Worm (Caenorhabditis elegans): Measurements from ENCODE around the gene C25D7.10.
"Not testable (repeated sequence)": the region's sequence is repeated elsewhere in the genome, so short reads cannot be mapped to it uniquely, and the experiment has no call there.

C25D7.10 gene

DNA sequence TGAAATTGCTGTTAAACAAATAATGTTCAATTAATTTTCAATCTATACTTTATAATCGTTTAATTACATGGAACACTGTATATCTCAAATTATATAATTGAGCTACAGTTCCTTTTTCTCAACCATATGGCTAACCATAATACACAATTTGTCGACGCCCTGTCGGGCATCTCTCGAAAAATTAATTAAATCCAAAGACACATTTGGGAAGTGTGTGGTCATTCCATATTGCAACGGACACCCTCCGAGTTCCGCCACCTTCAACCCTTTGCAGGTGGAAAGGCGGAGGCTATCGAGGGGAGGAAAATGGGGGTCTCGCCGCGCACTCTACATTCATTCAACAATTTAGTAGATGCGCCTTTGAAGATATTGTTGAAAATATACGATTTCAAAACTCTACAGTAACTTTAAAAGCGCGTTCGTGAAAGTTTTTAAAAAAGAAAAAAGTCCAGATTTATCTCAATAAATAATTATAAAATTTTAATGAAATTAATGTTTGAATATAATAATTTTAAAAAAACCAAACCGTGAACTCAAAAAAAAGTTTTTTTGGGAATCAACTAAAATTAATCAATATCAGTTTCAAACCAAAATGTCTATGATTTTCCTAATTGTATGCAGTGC lies 38.3 kb upstream of the C25D7.10 start, which contains the start of gene F14H8.8 (continued):
- TF ChIP-seq mab-9 (GFP tag; IDR thresholded peaks at IDR 0.05), result no peak

ce11 chrV:15031373-15031772 lies 35.9 kb upstream of the C25D7.10 start, which contains the start of gene cng-1:
Gene cng-1, minus strand, starts transcription at chrV:15031473.
- TF ChIP-seq lin-13 (GFP tag; optimal IDR thresholded peaks at IDR 0.05); egl-13 (tag; optimal IDR thresholded peaks at IDR 0.05); ets-5 (GFP tag; IDR thresholded peaks at IDR 0.05): not testable (repeated sequence)

DNA sequence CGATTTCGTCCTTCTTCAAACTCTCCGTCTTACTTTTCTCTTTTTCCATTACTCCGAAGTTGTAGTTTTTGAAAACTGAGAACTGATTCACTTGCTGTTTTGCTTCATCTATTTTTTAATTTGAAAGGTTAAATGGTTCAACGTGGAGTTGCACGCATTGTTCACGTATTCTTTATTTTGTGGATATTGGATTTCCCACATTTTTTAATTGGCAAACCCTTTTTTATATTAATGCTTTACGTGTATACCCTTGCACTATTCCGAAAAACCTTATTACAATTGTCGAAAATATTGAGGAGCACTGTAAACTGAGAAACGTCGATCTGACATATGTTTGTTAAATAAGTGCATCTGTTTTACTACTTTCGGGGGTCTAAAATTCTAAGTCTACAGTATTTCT lies 30.5 kb upstream of the C25D7.10 start, which contains the start of gene melo-3:
melo-3 (minus strand) TSS at position 101 of the 400 bp plus-strand sequence.
- not testable (repeated sequence) for TF ChIP-seq irx-1 (tag; optimal IDR thresholded peaks at IDR 0.05); ceh-88 (GFP tag; IDR thresholded peaks at IDR 0.05); nhr-71 (tag; optimal IDR thresholded peaks at IDR 0.05)

DNA sequence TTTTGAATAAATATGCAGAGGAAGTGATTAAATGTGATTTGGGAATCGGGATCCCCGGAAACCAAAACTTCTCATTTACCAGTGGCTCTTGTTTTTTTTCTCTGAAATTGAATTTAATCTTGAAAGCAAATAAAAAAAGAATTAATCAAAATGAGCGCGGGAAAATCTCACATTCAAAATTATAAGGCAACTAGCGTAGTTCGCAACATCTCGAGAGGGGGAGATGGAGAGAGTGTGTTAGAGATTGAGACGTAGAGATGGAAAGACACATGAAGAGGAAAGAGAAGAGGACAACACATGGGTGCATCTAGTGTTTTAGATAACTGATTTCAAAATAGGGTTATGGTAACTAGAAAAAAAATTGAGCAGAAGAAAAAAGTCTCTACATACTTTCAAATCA lies 19.2 kb upstream of the C25D7.10 start, which contains the start of gene sdc-3:
sdc-3 (minus strand) TSS at position 101 of the 400 bp plus-strand sequence.
- TF ChIP-seq dpl-1 (GFP tag; optimal IDR thresholded peaks at IDR 0.05) (peak in 2 of 3 experiments; percentile 14 to 46), nhr-85 (tag) (peak; percentile 47), sptf-1 (tag; optimal IDR thresholded peaks at IDR 0.05) (no peak), unc-98 (GFP tag; IDR thresholded peaks at IDR 0.05) (no peak), efl-1 (optimal IDR thresholded peaks at IDR 0.05) (peak; percentile 1 to 39), efl-1 (GFP tag; optimal IDR thresholded peaks at IDR 0.05 in 1 of 2) (peak in 1 of 2 experiments; percentile 29)

DNA sequence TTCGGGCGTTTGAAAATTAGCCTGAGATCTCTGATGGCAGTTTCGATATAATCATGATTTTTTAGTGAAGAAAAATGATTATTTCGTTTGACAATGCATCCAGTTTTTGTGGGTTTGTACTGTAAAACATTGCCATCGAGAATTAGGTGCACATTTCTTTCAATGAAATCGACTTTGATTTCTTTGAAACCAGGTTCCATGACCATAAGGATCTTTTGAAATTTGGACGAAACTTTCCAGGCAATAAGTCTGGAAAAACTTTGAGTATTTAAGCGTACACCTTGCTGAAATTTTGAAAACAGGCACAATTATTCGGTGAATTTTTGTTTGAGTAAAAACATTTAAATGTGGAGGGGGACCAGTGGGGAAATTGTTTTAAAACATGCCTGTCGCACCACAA lies 15.5 kb upstream of the C25D7.10 start:
- no peak for TF ChIP-seq egl-13 (tag; optimal IDR thresholded peaks at IDR 0.05)
- no peak for TF ChIP-seq ceh-88 (GFP tag; IDR thresholded peaks at IDR 0.05)
- no peak for TF ChIP-seq lin-13 (GFP tag; optimal IDR thresholded peaks at IDR 0.05)
- no peak for TF ChIP-seq lir-3 (tag; optimal IDR thresholded peaks at IDR 0.05; ENCODE audit: poor library complexity)
- TF ChIP-seq snpc-4 (tag; optimal IDR thresholded peaks at IDR 0.05), result no peak
- no peak for TF ChIP-seq fkh-8 (tag; optimal IDR thresholded peaks at IDR 0.05)
- TF ChIP-seq nhr-77 (tag; optimal IDR thresholded peaks at IDR 0.05), result no peak
- no peak for TF ChIP-seq nhr-12 (tag; optimal IDR thresholded peaks at IDR 0.05)
- no peak for TF ChIP-seq unc-62 (GFP tag; optimal IDR thresholded peaks at IDR 0.05)

DNA sequence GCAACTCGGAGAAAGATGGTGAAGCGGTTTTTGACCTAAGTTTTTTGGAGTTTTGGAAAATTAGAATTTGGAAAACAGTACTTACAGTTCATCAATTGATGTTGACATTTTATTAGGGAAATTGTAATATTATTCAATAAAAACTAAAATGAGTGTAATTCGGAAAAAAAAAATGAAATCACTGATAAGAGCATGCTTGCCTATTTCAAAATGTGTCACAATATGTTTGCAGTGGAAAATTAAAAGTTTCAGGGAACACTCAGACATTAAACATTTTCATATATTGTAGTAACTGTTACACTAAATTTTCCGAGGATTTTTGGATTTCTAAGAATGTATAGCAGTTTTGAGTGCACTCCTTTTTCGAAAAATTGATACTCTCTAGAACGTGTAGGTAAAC lies 14.9 kb upstream of the C25D7.10 start, which contains the start of the genes fbxa-82 and C25D7.5:
fbxa-82 (minus strand) TSS at position 163 of the 400 bp plus-strand sequence.
C25D7.5 (plus strand) TSS at position 283 of the 400 bp plus-strand sequence.
- TF ChIP-seq aly-2 (tag; optimal IDR thresholded peaks at IDR 0.05) (no peak), sup-37 (GFP tag; optimal IDR thresholded peaks at IDR 0.05) (no peak), sox-4 (tag; optimal IDR thresholded peaks at IDR 0.05) (no peak), hlh-17 (GFP tag; optimal IDR thresholded peaks at IDR 0.05; ENCODE audit: borderline replicate concordance) (no peak), lin-39 (tag; optimal IDR thresholded peaks at IDR 0.05) (no peak), tbx-2 (tag; optimal IDR thresholded peaks at IDR 0.05) (no peak), fkh-10 (GFP tag; optimal IDR thresholded peaks at IDR 0.05) (no peak), unc-62 (GFP tag; optimal IDR thresholded peaks at IDR 0.05) (no peak), mab-9 (GFP tag; IDR thresholded peaks at IDR 0.05) (no peak), skn-1 (tag; optimal IDR thresholded peaks at IDR 0.05) (no peak), irx-1 (tag; optimal IDR thresholded peaks at IDR 0.05) (no peak), nhr-28 (tag; optimal IDR thresholded peaks at IDR 0.05) (no peak), dpl-1 (GFP tag; optimal IDR thresholded peaks at IDR 0.05) (no peak)

- TF ChIP-seq vab-15 (tag; optimal IDR thresholded peaks at IDR 0.05) (no peak), ceh-88 (GFP tag; IDR thresholded peaks at IDR 0.05) (no peak), dpl-1 (GFP tag; optimal IDR thresholded peaks at IDR 0.05) (no peak), mef-2 (tag; optimal IDR thresholded peaks at IDR 0.05) (no peak)
These were observed 12.5 kb upstream of the C25D7.10 start for ce11 chrV:15054733-15055132.
